Fruit fly (Drosophila melanogaster): ENCODE results near the gene Acyp2.

DNA sequence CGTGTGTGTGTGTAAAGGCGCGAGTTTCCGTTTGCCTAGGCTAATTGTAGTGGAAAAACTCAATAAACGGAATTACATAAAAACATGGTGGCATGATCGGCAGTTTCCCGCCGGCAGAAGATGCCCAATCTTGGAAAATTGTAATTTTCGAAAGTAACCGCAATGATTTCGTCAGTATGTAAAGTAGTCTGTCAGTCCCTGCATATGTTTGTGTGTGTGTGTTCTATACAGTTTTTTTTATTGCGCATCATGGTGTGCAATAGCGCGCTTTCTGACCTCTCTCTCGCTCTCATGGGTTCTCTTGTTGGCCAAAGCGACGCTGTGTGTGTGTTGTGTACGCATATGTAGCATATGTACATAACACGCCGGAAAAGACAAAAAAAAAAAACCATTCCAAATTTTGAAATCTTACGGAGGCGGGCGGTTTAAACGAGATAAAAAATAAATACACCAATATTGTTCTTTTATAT is 1.8 kb downstream of the Acyp2 start:
- TF ChIP-seq Vsx2 (GFP tag; optimal IDR thresholded peaks at IDR 0.05; ENCODE audit: partially characterized antibody) (no peak), CG32264 (GFP tag; optimal IDR thresholded peaks at IDR 0.05) (peak; percentile 27), Mio (GFP tag; optimal IDR thresholded peaks at IDR 0.05) (no peak), psq (GFP tag; optimal IDR thresholded peaks at IDR 0.05) (peak; percentile 28)

Measured in whole organism, wandering third instar larva.